Fruit fly (Drosophila melanogaster) whole organism: Measurements from ENCODE around the gene IKKepsilon.

Source experiments
- Dll ChIP-seq: fragments of >200 bp; optimal IDR thresholded peaks from 2 replicates; lab custom pipeline; 2017
- EcR ChIP-seq, 2 experiments: fragments of >200 bp; optimal IDR thresholded peaks; 2 replicates each; lab custom pipeline; 2017; ENCODE audit warnings: missing biosample characterization in 2 of 2, missing genetic modification characterization in 2 of 2, missing genetic modification reagents in 2 of 2

- TF ChIP-seq Dll (lab: Kevin White, UChicago) (no peak), EcR (GFP tag; optimal IDR thresholded peaks at IDR 0.05; lab: Kevin White, UChicago) (no peak)
These were observed 40.9 kb downstream of the IKKepsilon start for dm6 chr2L:20716712-20717111.
